Worm (Caenorhabditis elegans) whole organism, late embryonic: ENCODE results near the gene F17C11.6.

ENCODE experiments used
- C38D4.7 ChIP-seq: fragments of 200-800 bp; sonication (Bioruptor generic); optimal IDR thresholded peaks from 2 replicates; lab custom pipeline; 2018; ENCODE audit warnings: mild to moderate bottlenecking, missing genetic modification characterization, moderate library complexity, missing compliant biosample characterization
- K09A11.1 ChIP-seq: sonication (generic microtip); optimal IDR thresholded peaks from 2 replicates; lab custom pipeline; 2017; ENCODE audit warnings: antibody characterized with exemption, mild to moderate bottlenecking, missing genetic modification characterization, missing compliant biosample characterization; ENCODE audit not compliant: insufficient read depth
- ahr-1 ChIP-seq: sonication (generic microtip); optimal IDR thresholded peaks from 2 replicates; lab custom pipeline; 2016; ENCODE audit warnings: missing genetic modification characterization, missing compliant biosample characterization
- ceh-18 ChIP-seq: sonication (generic microtip); optimal IDR thresholded peaks from 2 replicates; lab custom pipeline; 2016; ENCODE audit warnings: missing genetic modification characterization, missing compliant biosample characterization
- ceh-2 ChIP-seq: sonication (generic microtip); optimal IDR thresholded peaks from 2 replicates; lab custom pipeline; 2016; ENCODE audit warnings: missing genotype, missing genetic modification characterization, missing compliant biosample characterization
- ceh-34 ChIP-seq: sonication (generic microtip); optimal IDR thresholded peaks from 2 replicates; lab custom pipeline; 2016; ENCODE audit warnings: mild to moderate bottlenecking, missing genetic modification characterization, missing compliant biosample characterization
- ceh-9 ChIP-seq: sonication (generic microtip); optimal IDR thresholded peaks from 2 replicates; lab custom pipeline; 2016; ENCODE audit warnings: mild to moderate bottlenecking, missing genetic modification characterization, inconsistent platforms, missing compliant biosample characterization
- dmd-4 ChIP-seq: sonication (generic microtip); optimal IDR thresholded peaks from 2 replicates; lab custom pipeline; 2016; ENCODE audit warnings: borderline replicate concordance, missing genetic modification characterization, missing compliant biosample characterization
- nfya-1 ChIP-seq: sonication (generic microtip); optimal IDR thresholded peaks from 2 replicates; lab custom pipeline; 2017; ENCODE audit warnings: missing genetic modification characterization, mild to moderate bottlenecking, missing compliant biosample characterization, antibody characterized with exemption, moderate library complexity
- nhr-11 ChIP-seq: fragments of 150-350 bp; optimal IDR thresholded peaks from 2 replicates; lab custom pipeline; 2014; ENCODE audit warnings: missing biosample characterization, missing genetic modification characterization
- pha-4 ChIP-seq: fragments of 150-350 bp; optimal IDR thresholded peaks from 2 replicates; lab custom pipeline; 2018; ENCODE audit warnings: missing biosample characterization, missing genetic modification reagents, missing genetic modification characterization
- ttx-3 ChIP-seq: sonication (generic microtip); optimal IDR thresholded peaks from 2 replicates; lab custom pipeline; 2016; ENCODE audit warnings: missing genetic modification reagents, missing genetic modification characterization, missing compliant biosample characterization
- unc-86 ChIP-seq: sonication (generic microtip); optimal IDR thresholded peaks from 2 replicates; lab custom pipeline; 2016; ENCODE audit warnings: missing genetic modification characterization, missing compliant biosample characterization

- TF ChIP-seq nfya-1 (tag; lab: Kevin White, UChicago) (no peak), nhr-11 (tag; lab: Kevin White, UChicago) (no peak), ahr-1 (tag; lab: Kevin White, UChicago) (no peak), ceh-2 (tag; lab: Kevin White, UChicago) (no peak), ttx-3 (tag; lab: Kevin White, UChicago) (no peak), unc-86 (tag; lab: Kevin White, UChicago) (no peak), ceh-34 (tag; lab: Kevin White, UChicago) (no peak), ceh-9 (tag; lab: Kevin White, UChicago) (no peak), C38D4.7 (GFP tag; lab: Kevin White, UChicago) (no peak), K09A11.1 (tag; lab: Kevin White, UChicago) (no peak), ceh-18 (tag; lab: Kevin White, UChicago) (no peak), dmd-4 (no peak), pha-4 (tag; lab: Kevin White, UChicago) (no peak)
Measured at ce11 chrV:10923229-10923628, 31.7 kb upstream of the F17C11.6 start, which contains the start of gene F58B4.7.
